Worm (Caenorhabditis elegans) whole organism, young adult: ENCODE results near the gene F26F2.11.

Experiments
- egrh-3 ChIP-seq: fragments of 200-800 bp; sonication (Bioruptor generic); IDR thresholded peaks from 2 replicates; pipeline ENCODE4 v1.3.6; 2022; ENCODE audit warnings: missing genetic modification reagents, missing genetic modification characterization, missing compliant biosample characterization
- ets-4 ChIP-seq: fragments of 200-800 bp; sonication (Bioruptor generic); optimal IDR thresholded peaks from 2 replicates; lab custom pipeline; 2018; ENCODE audit warnings: mild to moderate bottlenecking, missing genetic modification characterization, missing compliant biosample characterization
- somi-1 ChIP-seq: fragments of 200-800 bp; sonication (Bioruptor generic); optimal IDR thresholded peaks from 2 replicates; lab custom pipeline; 2018; ENCODE audit warnings: mild to moderate bottlenecking, missing genetic modification characterization, missing compliant biosample characterization
- tlf-1 ChIP-seq: fragments of 200-800 bp; sonication (Bioruptor generic); optimal IDR thresholded peaks from 2 replicates; lab custom pipeline; 2018; ENCODE audit warnings: mild to moderate bottlenecking, missing genetic modification characterization, missing compliant biosample characterization

DNA sequence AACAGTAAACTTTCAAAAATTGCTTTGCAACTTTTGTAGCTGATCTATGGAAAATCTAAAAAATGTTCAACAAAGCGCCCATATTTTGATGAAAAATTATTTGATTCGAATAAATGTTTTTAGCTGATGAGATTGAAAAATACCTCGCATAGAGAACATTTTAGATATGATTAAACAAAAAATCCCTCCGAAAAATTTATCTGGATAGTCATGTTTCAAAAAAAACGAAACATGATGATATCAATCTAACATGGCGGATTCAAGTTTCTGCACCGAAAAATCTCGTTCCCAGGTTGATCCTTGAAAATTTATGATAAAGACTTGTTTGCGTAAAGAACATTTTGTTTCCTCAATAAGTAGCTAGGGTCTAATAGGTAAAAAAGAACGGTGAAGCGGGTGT is 13.1 kb upstream of the F26F2.11 start, which contains the start of gene ttr-12:
- TF ChIP-seq somi-1 (GFP tag; lab: Kevin White, UChicago) (no peak), egrh-3 (no peak), ets-4 (GFP tag; lab: Kevin White, UChicago) (no peak), tlf-1 (GFP tag; lab: Kevin White, UChicago) (no peak)
